Worm (Caenorhabditis elegans) whole organism, late embryonic: ENCODE measurements around the gene T28H11.7.
"Not testable (repeated sequence)": the region's sequence is repeated elsewhere in the genome, so short reads cannot be mapped to it uniquely, and the experiment has no call there.

Experiments
- ama-1 ChIP-seq: fragments of 150-350 bp; optimal IDR thresholded peaks from 2 replicates; lab custom pipeline; 2014
- ceh-30 ChIP-seq: fragments of 150-350 bp; optimal IDR thresholded peaks from 2 replicates; lab custom pipeline; 2014; ENCODE audit warnings: missing biosample characterization, missing genetic modification characterization
- che-1 ChIP-seq: sonication (generic microtip); optimal IDR thresholded peaks from 2 replicates; lab custom pipeline; 2016; ENCODE audit warnings: mild to moderate bottlenecking, missing genetic modification characterization, missing compliant biosample characterization
- ets-4 ChIP-seq: sonication (generic microtip); optimal IDR thresholded peaks from 2 replicates; lab custom pipeline; 2016; ENCODE audit warnings: missing genetic modification characterization, missing compliant biosample characterization
- hlh-6 ChIP-seq: sonication (generic microtip); optimal IDR thresholded peaks from 2 replicates; lab custom pipeline; 2016; ENCODE audit warnings: missing genotype, missing genetic modification characterization, missing compliant biosample characterization
- lim-6 ChIP-seq: sonication (generic microtip); optimal IDR thresholded peaks from 2 replicates; lab custom pipeline; 2016; ENCODE audit warnings: missing genetic modification characterization, missing compliant biosample characterization
- pqm-1 ChIP-seq: sonication (generic microtip); optimal IDR thresholded peaks from 2 replicates; lab custom pipeline; 2016; ENCODE audit warnings: missing genetic modification characterization, missing compliant biosample characterization
- tbx-2 ChIP-seq: sonication (generic microtip); optimal IDR thresholded peaks from 2 replicates; lab custom pipeline; 2016; ENCODE audit warnings: missing genetic modification characterization, missing compliant biosample characterization
- ztf-16 ChIP-seq: sonication (generic microtip); optimal IDR thresholded peaks from 2 replicates; lab custom pipeline; 2017; ENCODE audit warnings: missing genetic modification characterization, missing compliant biosample characterization

ce11 chrIV:5017075-5017474 lies at the start of gene T28H11.7:
- TF ChIP-seq ceh-30; tbx-2 (tag; lab: Kevin White, UChicago); pqm-1; ztf-16 (tag; lab: Kevin White, UChicago); che-1; lim-6 (tag; lab: Kevin White, UChicago); ets-4 (tag; lab: Kevin White, UChicago); ama-1; hlh-6 (tag; lab: Kevin White, UChicago): not testable (repeated sequence)
